Worm (Caenorhabditis elegans) whole organism, L1 larva: ENCODE results near the gene T08D10.5.
A peak's percentile ranks its signal among the peaks of the same experiment; 100 is the strongest.

Source experiments
- F16B12.6 ChIP-seq: fragments of 150-350 bp; optimal IDR thresholded peaks from 2 replicates; lab custom pipeline; 2014; ENCODE audit warnings: missing biosample characterization, missing genetic modification characterization
- aly-2 ChIP-seq: fragments of 150-350 bp; optimal IDR thresholded peaks from 2 replicates; lab custom pipeline; 2014; ENCODE audit warnings: missing biosample characterization, missing genetic modification characterization
- ama-1 ChIP-seq: fragments of 150-350 bp; optimal IDR thresholded peaks from 2 replicates; lab custom pipeline; 2014
- blmp-1 ChIP-seq: fragments of 150-350 bp; optimal IDR thresholded peaks from 2 replicates; lab custom pipeline; 2014; ENCODE audit warnings: missing biosample characterization, missing genetic modification characterization
- ceh-63 ChIP-seq: fragments of 200-800 bp; sonication (Bioruptor generic); optimal IDR thresholded peaks from 2 replicates; lab custom pipeline; 2018; ENCODE audit warnings: mild to moderate bottlenecking, missing genetic modification characterization, missing compliant biosample characterization
- ceh-8 ChIP-seq: fragments of 200-800 bp; sonication (Bioruptor generic); optimal IDR thresholded peaks from 2 replicates; lab custom pipeline; 2018; ENCODE audit warnings: mild to moderate bottlenecking, missing genetic modification characterization, moderate library complexity, missing compliant biosample characterization
- ceh-88 ChIP-seq: fragments of 200-800 bp; sonication (Bioruptor generic); IDR thresholded peaks from 2 replicates; pipeline ENCODE4 v1.3.6; 2022; ENCODE audit warnings: missing genetic modification characterization, missing compliant biosample characterization
- ceh-90 ChIP-seq: sonication (generic microtip); optimal IDR thresholded peaks from 2 replicates; lab custom pipeline; 2016; ENCODE audit warnings: missing genetic modification characterization, missing compliant biosample characterization
- dsc-1 ChIP-seq: sonication (generic microtip); optimal IDR thresholded peaks from 2 replicates; lab custom pipeline; 2016; ENCODE audit warnings: mild to moderate bottlenecking, missing genetic modification characterization, missing compliant biosample characterization
- elt-2 ChIP-seq: sonication (generic microtip); optimal IDR thresholded peaks from 2 replicates; lab custom pipeline; 2016; ENCODE audit warnings: missing genetic modification characterization, mild to moderate bottlenecking, inconsistent platforms, missing compliant biosample characterization, missing genetic modification reagents
- ets-5 ChIP-seq: fragments of 200-800 bp; sonication (Bioruptor generic); IDR thresholded peaks from 2 replicates; pipeline ENCODE4 v1.3.6; 2022; ENCODE audit warnings: missing genetic modification characterization, missing compliant biosample characterization
- fkh-4 ChIP-seq: sonication (generic microtip); optimal IDR thresholded peaks from 2 replicates; lab custom pipeline; 2016; ENCODE audit warnings: missing compliant biosample characterization, missing genetic modification characterization, borderline replicate concordance
- fos-1 ChIP-seq: fragments of 150-350 bp; optimal IDR thresholded peaks from 2 replicates; lab custom pipeline; 2014; ENCODE audit warnings: missing biosample characterization, missing genetic modification characterization
- hlh-17 ChIP-seq: fragments of 200-800 bp; sonication (Bioruptor generic); optimal IDR thresholded peaks from 2 replicates; lab custom pipeline; 2018; ENCODE audit warnings: missing genetic modification characterization, mild to moderate bottlenecking, missing compliant biosample characterization, moderate library complexity, borderline replicate concordance
- hlh-4 ChIP-seq: sonication (generic microtip); optimal IDR thresholded peaks from 2 replicates; lab custom pipeline; 2016; ENCODE audit warnings: mild to moderate bottlenecking, missing genetic modification characterization, missing compliant biosample characterization
- irx-1 ChIP-seq: sonication (generic microtip); optimal IDR thresholded peaks from 2 replicates; lab custom pipeline; 2016; ENCODE audit warnings: missing genetic modification characterization, missing compliant biosample characterization
- isw-1 ChIP-seq: fragments of 200-800 bp; sonication (Bioruptor generic); IDR thresholded peaks from 2 replicates; pipeline ENCODE4 v1.3.6; 2022; ENCODE audit warnings: missing genetic modification characterization, missing compliant biosample characterization
- jun-1 ChIP-seq: fragments of 150-350 bp; optimal IDR thresholded peaks from 2 replicates; lab custom pipeline; 2014; ENCODE audit warnings: missing biosample characterization, missing genetic modification reagents, missing genetic modification characterization
- lin-14 ChIP-seq: fragments of 200-800 bp; sonication (Bioruptor generic); optimal IDR thresholded peaks from 2 replicates; lab custom pipeline; 2018; ENCODE audit warnings: mild to moderate bottlenecking, missing genetic modification characterization, moderate library complexity, missing compliant biosample characterization
- lin-35 ChIP-seq, 2 experiments: fragments of 150-350 bp; optimal IDR thresholded peaks; 2 replicates each; lab custom pipeline; 2014; ENCODE audit warnings: missing biosample characterization in 2 of 2, missing genetic modification characterization in 2 of 2, missing genetic modification reagents in 2 of 2
- lin-39 ChIP-seq: fragments of 150-350 bp; optimal IDR thresholded peaks from 2 replicates; lab custom pipeline; 2014; ENCODE audit warnings: missing biosample characterization, missing genetic modification reagents, missing genetic modification characterization
- lsy-2 ChIP-seq, 2 experiments: fragments of 150-350 bp; optimal IDR thresholded peaks; 2 replicates each; lab custom pipeline; 2014; ENCODE audit warnings: missing biosample characterization in 2 of 2, missing genetic modification characterization in 2 of 2
- mab-9 ChIP-seq: fragments of 200-800 bp; sonication (Bioruptor generic); IDR thresholded peaks from 2 replicates; pipeline ENCODE4 v1.3.6; 2022; ENCODE audit warnings: missing genetic modification reagents, missing genetic modification characterization, missing compliant biosample characterization
- mef-2 ChIP-seq: fragments of 150-350 bp; optimal IDR thresholded peaks from 2 replicates; lab custom pipeline; 2014; ENCODE audit warnings: missing biosample characterization, missing genetic modification characterization
- mep-1 ChIP-seq: fragments of 150-350 bp; optimal IDR thresholded peaks from 2 replicates; lab custom pipeline; 2014; ENCODE audit warnings: missing biosample characterization, missing genetic modification characterization
- nhr-12 ChIP-seq: sonication (generic microtip); optimal IDR thresholded peaks from 2 replicates; lab custom pipeline; 2017; ENCODE audit warnings: missing biosample characterization, missing genetic modification characterization
- nhr-19 ChIP-seq: fragments of 200-800 bp; sonication (Bioruptor generic); conservative IDR thresholded peaks from 2 replicates; pipeline ENCODE4 v1.3.6; 2022; ENCODE audit warnings: missing genetic modification characterization, missing compliant biosample characterization
- nhr-237 ChIP-seq: fragments of 150-350 bp; optimal IDR thresholded peaks from 2 replicates; lab custom pipeline; 2014; ENCODE audit warnings: missing biosample characterization, missing genetic modification characterization
- nhr-28 ChIP-seq: fragments of 150-350 bp; optimal IDR thresholded peaks from 2 replicates; lab custom pipeline; 2014; ENCODE audit warnings: missing biosample characterization, missing genetic modification characterization
- nhr-85 ChIP-seq: sonication (generic microtip); peaks from one replicate; lab custom pipeline; 2016; ENCODE audit warnings: missing genetic modification characterization, inconsistent platforms, missing compliant biosample characterization
- nhr-90 ChIP-seq: sonication (generic microtip); optimal IDR thresholded peaks from 2 replicates; lab custom pipeline; 2016; ENCODE audit warnings: mild to moderate bottlenecking, missing genetic modification characterization, missing compliant biosample characterization; ENCODE audit not compliant: poor library complexity
- pqm-1 ChIP-seq: sonication (generic microtip); optimal IDR thresholded peaks from 3 replicates; lab custom pipeline; 2017; ENCODE audit warnings: missing biosample characterization, missing genetic modification characterization
- rnt-1 ChIP-seq: sonication (generic microtip); optimal IDR thresholded peaks from 2 replicates; lab custom pipeline; 2016; ENCODE audit warnings: mild to moderate bottlenecking, missing genetic modification characterization, moderate library complexity, missing compliant biosample characterization
- snu-23 ChIP-seq: sonication (generic microtip); optimal IDR thresholded peaks from 2 replicates; lab custom pipeline; 2016; ENCODE audit warnings: missing genetic modification characterization, missing compliant biosample characterization
- sptf-1 ChIP-seq: fragments of 150-350 bp; optimal IDR thresholded peaks from 2 replicates; lab custom pipeline; 2014; ENCODE audit warnings: missing biosample characterization, missing genetic modification characterization
- sup-37 ChIP-seq: fragments of 200-800 bp; sonication (Bioruptor generic); optimal IDR thresholded peaks from 2 replicates; lab custom pipeline; 2018; ENCODE audit warnings: mild to moderate bottlenecking, missing genetic modification characterization, missing compliant biosample characterization
- swsn-7 ChIP-seq: sonication (generic microtip); optimal IDR thresholded peaks from 2 replicates; lab custom pipeline; 2016; ENCODE audit warnings: missing genetic modification characterization, missing compliant biosample characterization
- unc-130 ChIP-seq: fragments of 150-350 bp; optimal IDR thresholded peaks from 2 replicates; lab custom pipeline; 2017; ENCODE audit warnings: missing biosample characterization, missing genetic modification characterization, inconsistent platforms
- unc-62 ChIP-seq: fragments of 150-350 bp; optimal IDR thresholded peaks from 2 replicates; lab custom pipeline; 2014; ENCODE audit warnings: missing biosample characterization, missing genetic modification reagents, missing genetic modification characterization
- unc-86 ChIP-seq: sonication (generic microtip); optimal IDR thresholded peaks from 2 replicates; lab custom pipeline; 2016; ENCODE audit warnings: missing genetic modification characterization, missing compliant biosample characterization
- unc-98 ChIP-seq: fragments of 200-800 bp; sonication (Bioruptor generic); IDR thresholded peaks from 2 replicates; pipeline ENCODE4 v1.3.6; 2022; ENCODE audit warnings: missing genetic modification characterization, missing compliant biosample characterization
- zag-1 ChIP-seq: fragments of 150-350 bp; optimal IDR thresholded peaks from 2 replicates; lab custom pipeline; 2014; ENCODE audit warnings: missing biosample characterization, missing genetic modification characterization
- zip-4 ChIP-seq: fragments of 200-800 bp; sonication (Bioruptor generic); optimal IDR thresholded peaks from 2 replicates; lab custom pipeline; 2018; ENCODE audit warnings: mild to moderate bottlenecking, missing genetic modification characterization, moderate library complexity, missing compliant biosample characterization
- ztf-4 ChIP-seq: fragments of 150-350 bp; optimal IDR thresholded peaks from 2 replicates; lab custom pipeline; 2014; ENCODE audit warnings: missing biosample characterization, missing genetic modification characterization

Gene T08D10.5

ce11 chrX:11937343-11937935 is 19.9 kb upstream of the T08D10.5 start (continued):
- TF ChIP-seq isw-1 (GFP tag; lab: Robert Waterston, UW) = peak; percentile 86
- TF ChIP-seq lin-35 (GFP tag; optimal IDR thresholded peaks at IDR 0.05; lab: Kevin White, UChicago) = peak; percentile 65 to 93
- TF ChIP-seq lsy-2 (tag; optimal IDR thresholded peaks at IDR 0.05; lab: Kevin White, UChicago) = peak; percentile 94
- TF ChIP-seq unc-130 (tag; lab: Kevin White, UChicago) = peak; percentile 10
- TF ChIP-seq mep-1 (tag; lab: Kevin White, UChicago) = peak; percentile 100
- peak; percentile 79 for TF ChIP-seq zag-1 (tag; lab: Kevin White, UChicago)
- peak; percentile 98 for TF ChIP-seq nhr-19 (GFP tag; lab: Robert Waterston, UW)
- TF ChIP-seq nhr-12 = peak; percentile 81
- peak; percentile 97 for TF ChIP-seq nhr-237 (tag; lab: Kevin White, UChicago)
- TF ChIP-seq elt-2 (tag; lab: Kevin White, UChicago) = peak; percentile 94
- TF ChIP-seq sup-37 (GFP tag; lab: Kevin White, UChicago) = peak; percentile 87
- TF ChIP-seq ztf-4 (tag; lab: Kevin White, UChicago) = peak; percentile 99
- peak; percentile 87 for TF ChIP-seq hlh-4 (tag; lab: Kevin White, UChicago)
- peak; percentile 96 for TF ChIP-seq lin-14 (GFP tag; lab: Kevin White, UChicago)
- TF ChIP-seq unc-98 = peak; percentile 76
- TF ChIP-seq snu-23 (GFP tag; lab: Kevin White, UChicago) = peak; percentile 100
- no peak for TF ChIP-seq unc-62 (GFP tag; lab: Kevin White, UChicago)
- peak; percentile 100 for TF ChIP-seq dsc-1 (tag; lab: Kevin White, UChicago)
- TF ChIP-seq swsn-7 (tag; lab: Kevin White, UChicago) = peak; percentile 98
- TF ChIP-seq rnt-1 (tag; lab: Kevin White, UChicago) = peak; percentile 99
- peak; percentile 97 for TF ChIP-seq nhr-85 (tag; lab: Kevin White, UChicago)
- peak; percentile 78 for TF ChIP-seq mef-2 (tag; lab: Kevin White, UChicago)
- TF ChIP-seq blmp-1 = peak; percentile 55
- TF ChIP-seq mab-9 (GFP tag; lab: Robert Waterston, UW) = peak; percentile 92
- TF ChIP-seq ama-1 (lab: Kevin White, UChicago) = no peak
- peak; percentile 99 for TF ChIP-seq nhr-90 (tag; lab: Kevin White, UChicago)
- TF ChIP-seq jun-1 (tag; lab: Kevin White, UChicago) = peak; percentile 100
- TF ChIP-seq unc-86 = peak; percentile 95
- TF ChIP-seq ets-5 = no peak
- no peak for TF ChIP-seq hlh-17 (GFP tag; lab: Kevin White, UChicago)
- peak; percentile 66 for TF ChIP-seq F16B12.6 (tag; lab: Kevin White, UChicago)
- TF ChIP-seq nhr-28 = peak; percentile 73
- peak; percentile 92 for TF ChIP-seq fkh-4 (tag; lab: Kevin White, UChicago)

ce11 chrX:11938826-11939225 is 18.5 kb upstream of the T08D10.5 start, which contains the start of gene F55G7.5:
F55G7.5 (minus strand) TSS chrX:11938926.
- TF ChIP-seq zip-4 (GFP tag; lab: Kevin White, UChicago) (no peak), nhr-19 (GFP tag; lab: Robert Waterston, UW) (no peak), ceh-90 (no peak)

- TF ChIP-seq aly-2 (tag; lab: Kevin White, UChicago) = no peak
- TF ChIP-seq lin-14 (GFP tag; lab: Kevin White, UChicago) = no peak
- no peak for TF ChIP-seq mep-1 (tag; lab: Kevin White, UChicago)
- no peak for TF ChIP-seq pqm-1 (tag; lab: Kevin White, UChicago)
- TF ChIP-seq jun-1 (tag; lab: Kevin White, UChicago) = no peak
- TF ChIP-seq unc-130 (tag; lab: Kevin White, UChicago) = no peak
- no peak for TF ChIP-seq swsn-7 (tag; lab: Kevin White, UChicago)
- no peak for TF ChIP-seq irx-1
- no peak for TF ChIP-seq zip-4 (GFP tag; lab: Kevin White, UChicago)
- TF ChIP-seq ztf-4 (tag; lab: Kevin White, UChicago) = no peak
- TF ChIP-seq ceh-63 = no peak
- no peak for TF ChIP-seq lin-39 (tag; lab: Kevin White, UChicago)
- no peak for TF ChIP-seq fos-1 (tag; lab: Kevin White, UChicago)
- no peak for TF ChIP-seq hlh-17 (GFP tag; lab: Kevin White, UChicago)
- TF ChIP-seq ceh-8 (GFP tag; lab: Kevin White, UChicago) = no peak
- TF ChIP-seq ceh-88 (GFP tag; lab: Robert Waterston, UW) = no peak
- no peak for TF ChIP-seq nhr-12
- no peak for TF ChIP-seq sptf-1 (tag; lab: Kevin White, UChicago)
- no peak for TF ChIP-seq nhr-85 (tag; lab: Kevin White, UChicago)
- no peak for TF ChIP-seq elt-2 (tag; lab: Kevin White, UChicago)
Observed at ce11 chrX:11941951-11942350, 15.4 kb upstream of the T08D10.5 start, which contains the start of gene F55G7.3. F55G7.3 (minus strand) TSS chrX:11942051.
